Worm (Caenorhabditis elegans) whole organism, L3 larva: ENCODE results near the gene hipr-1.

Experiments used
- R02D3.7 ChIP-seq: fragments of 150-350 bp; optimal IDR thresholded peaks from 2 replicates; lab custom pipeline; 2014; ENCODE audit warnings: missing biosample characterization, missing genetic modification characterization
- ZK546.5 ChIP-seq: sonication (generic microtip); optimal IDR thresholded peaks from 2 replicates; lab custom pipeline; 2017; ENCODE audit warnings: missing biosample characterization, missing genetic modification characterization
- aly-2 ChIP-seq: fragments of 150-350 bp; optimal IDR thresholded peaks from 2 replicates; lab custom pipeline; 2014; ENCODE audit warnings: missing biosample characterization, missing genetic modification characterization
- ama-1 ChIP-seq: fragments of 150-350 bp; optimal IDR thresholded peaks from 2 replicates; lab custom pipeline; 2018
- ceh-16 ChIP-seq: sonication (generic microtip); optimal IDR thresholded peaks from 2 replicates; lab custom pipeline; 2017; ENCODE audit warnings: missing biosample characterization, missing genetic modification characterization
- ceh-28 ChIP-seq: fragments of 150-350 bp; optimal IDR thresholded peaks from 2 replicates; lab custom pipeline; 2014; ENCODE audit warnings: missing biosample characterization, missing genetic modification reagents, missing genetic modification characterization
- ceh-82 ChIP-seq: fragments of 150-350 bp; optimal IDR thresholded peaks from 2 replicates; lab custom pipeline; 2014; ENCODE audit warnings: missing biosample characterization, missing genetic modification characterization
- daf-12 ChIP-seq: fragments of 150-350 bp; optimal IDR thresholded peaks from 2 replicates; lab custom pipeline; 2014; ENCODE audit warnings: missing biosample characterization, missing genetic modification reagents, missing genetic modification characterization
- egl-27 ChIP-seq: sonication (generic microtip); optimal IDR thresholded peaks from 4 replicates; lab custom pipeline; 2017; ENCODE audit warnings: missing biosample characterization, missing genetic modification reagents, missing genetic modification characterization
- egl-5 ChIP-seq: fragments of 150-350 bp; optimal IDR thresholded peaks from 2 replicates; lab custom pipeline; 2017; ENCODE audit warnings: missing biosample characterization, missing genetic modification reagents, missing genetic modification characterization, inconsistent platforms
- elt-1 ChIP-seq: fragments of 150-350 bp; optimal IDR thresholded peaks from 2 replicates; lab custom pipeline; 2014; ENCODE audit warnings: missing biosample characterization, missing genetic modification characterization
- elt-2 ChIP-seq: sonication (generic microtip); optimal IDR thresholded peaks from 2 replicates; lab custom pipeline; 2016; ENCODE audit warnings: missing genetic modification reagents, mild to moderate bottlenecking, missing genetic modification characterization, missing compliant biosample characterization
- elt-3 ChIP-seq, 3 experiments: fragments of 150-350 bp in 1 of 3; sonication (generic microtip) in 2 of 3; optimal IDR thresholded peaks; 2 replicates in 2 of 3; 4 replicates in 1 of 3; lab custom pipeline; 2014 to 2017; ENCODE audit warnings: missing biosample characterization in 3 of 3, missing genetic modification characterization in 3 of 3
- eor-1 ChIP-seq, 2 experiments: fragments of 150-350 bp; optimal IDR thresholded peaks; 2 replicates each; lab custom pipeline; 2014 to 2018; ENCODE audit warnings: missing biosample characterization in 2 of 2, missing genetic modification characterization in 2 of 2
- fkh-10 ChIP-seq: sonication (generic microtip); optimal IDR thresholded peaks from 2 replicates; lab custom pipeline; 2017; ENCODE audit warnings: missing biosample characterization, missing genetic modification reagents, missing genetic modification characterization
- fkh-2 ChIP-seq: fragments of 150-350 bp; optimal IDR thresholded peaks from 2 replicates; lab custom pipeline; 2014; ENCODE audit warnings: missing biosample characterization, missing genetic modification reagents, missing genetic modification characterization
- fos-1 ChIP-seq: fragments of 150-350 bp; optimal IDR thresholded peaks from 2 replicates; lab custom pipeline; 2014; ENCODE audit warnings: missing biosample characterization, missing genetic modification characterization
- hmg-11 ChIP-seq: sonication (generic microtip); optimal IDR thresholded peaks from 2 replicates; lab custom pipeline; 2016; ENCODE audit warnings: missing genetic modification characterization, missing compliant biosample characterization
- jun-1 ChIP-seq: fragments of 150-350 bp; optimal IDR thresholded peaks from 2 replicates; lab custom pipeline; 2014; ENCODE audit warnings: missing biosample characterization, missing genetic modification reagents, missing genetic modification characterization
- lin-15B ChIP-seq: fragments of 150-350 bp; optimal IDR thresholded peaks from 2 replicates; lab custom pipeline; 2014; ENCODE audit warnings: missing biosample characterization, missing genetic modification characterization
- lin-39 ChIP-seq: fragments of 150-350 bp; optimal IDR thresholded peaks from 2 replicates; lab custom pipeline; 2018; ENCODE audit warnings: missing biosample characterization, missing genetic modification reagents, missing genetic modification characterization
- lsy-12 ChIP-seq: sonication (generic microtip); optimal IDR thresholded peaks from 2 replicates; lab custom pipeline; 2016; ENCODE audit warnings: mild to moderate bottlenecking, missing genetic modification characterization, missing compliant biosample characterization
- mdl-1 ChIP-seq: fragments of 150-350 bp; optimal IDR thresholded peaks from 2 replicates; lab custom pipeline; 2014; ENCODE audit warnings: missing biosample characterization, missing genetic modification characterization
- mml-1 ChIP-seq: fragments of 150-350 bp; sonication (generic microtip); optimal IDR thresholded peaks from 3 replicates; lab custom pipeline; 2014; ENCODE audit warnings: missing biosample characterization, missing genetic modification characterization
- nfya-1 ChIP-seq: sonication (generic microtip); optimal IDR thresholded peaks from 2 replicates; lab custom pipeline; 2017; ENCODE audit warnings: missing genetic modification characterization, mild to moderate bottlenecking, missing compliant biosample characterization, antibody characterized with exemption, moderate library complexity; ENCODE audit not compliant: insufficient read depth
- nhr-11 ChIP-seq: fragments of 150-350 bp; optimal IDR thresholded peaks from 2 replicates; lab custom pipeline; 2014; ENCODE audit warnings: missing biosample characterization, missing genetic modification characterization
- nhr-12 ChIP-seq: fragments of 150-350 bp; optimal IDR thresholded peaks from 2 replicates; lab custom pipeline; 2014; ENCODE audit warnings: missing biosample characterization, missing genetic modification characterization
- nhr-23 ChIP-seq: fragments of 150-350 bp; optimal IDR thresholded peaks from 2 replicates; lab custom pipeline; 2014; ENCODE audit warnings: missing biosample characterization, missing genetic modification reagents, missing genetic modification characterization
- nhr-237 ChIP-seq: fragments of 150-350 bp; optimal IDR thresholded peaks from 2 replicates; lab custom pipeline; 2014; ENCODE audit warnings: missing biosample characterization, missing genetic modification characterization
- nhr-25 ChIP-seq: sonication (generic microtip); optimal IDR thresholded peaks from 2 replicates; lab custom pipeline; 2017; ENCODE audit warnings: missing biosample characterization, missing genetic modification characterization
- nhr-28 ChIP-seq: fragments of 150-350 bp; optimal IDR thresholded peaks from 2 replicates; lab custom pipeline; 2014; ENCODE audit warnings: missing biosample characterization, missing genetic modification characterization
- nhr-43 ChIP-seq: sonication (generic microtip); optimal IDR thresholded peaks from 2 replicates; lab custom pipeline; 2016; ENCODE audit warnings: mild to moderate bottlenecking, missing genetic modification characterization, missing compliant biosample characterization; ENCODE audit not compliant: poor library complexity, severe bottlenecking
- nhr-67 ChIP-seq: fragments of 150-350 bp; optimal IDR thresholded peaks from 2 replicates; lab custom pipeline; 2014; ENCODE audit warnings: missing biosample characterization, missing genetic modification characterization
- nhr-76 ChIP-seq: fragments of 150-350 bp; sonication (generic microtip); optimal IDR thresholded peaks from 5 replicates; lab custom pipeline; 2014; ENCODE audit warnings: missing biosample characterization, missing genetic modification characterization
- nhr-77 ChIP-seq: fragments of 150-350 bp; optimal IDR thresholded peaks from 2 replicates; lab custom pipeline; 2014; ENCODE audit warnings: missing biosample characterization, missing genetic modification characterization
- pha-4 ChIP-seq: fragments of 150-350 bp; optimal IDR thresholded peaks from 2 replicates; lab custom pipeline; 2014; ENCODE audit warnings: missing biosample characterization, missing genetic modification reagents, missing genetic modification characterization
- pqm-1 ChIP-seq: fragments of 150-350 bp; optimal IDR thresholded peaks from 2 replicates; lab custom pipeline; 2017; ENCODE audit warnings: missing biosample characterization, missing genetic modification characterization, inconsistent platforms
- sea-2 ChIP-seq: fragments of 150-350 bp; sonication (generic microtip); optimal IDR thresholded peaks from 4 replicates; lab custom pipeline; 2014; ENCODE audit warnings: missing biosample characterization, missing genetic modification reagents, missing genetic modification characterization
- skn-1 ChIP-seq: fragments of 150-350 bp; optimal IDR thresholded peaks from 2 replicates; lab custom pipeline; 2014; ENCODE audit warnings: missing biosample characterization, missing genetic modification characterization
- snpc-4 ChIP-seq: fragments of 150-350 bp; optimal IDR thresholded peaks from 2 replicates; lab custom pipeline; 2014; ENCODE audit warnings: missing biosample characterization, missing genetic modification characterization
- tbx-2 ChIP-seq: sonication (generic microtip); optimal IDR thresholded peaks from 2 replicates; lab custom pipeline; 2016; ENCODE audit warnings: mild to moderate bottlenecking, missing genetic modification characterization, missing compliant biosample characterization
- unc-39 ChIP-seq: sonication (generic microtip); optimal IDR thresholded peaks from 4 replicates; lab custom pipeline; 2017; ENCODE audit warnings: missing biosample characterization, missing genetic modification characterization
- unc-62 ChIP-seq: fragments of 150-350 bp; sonication (generic microtip); optimal IDR thresholded peaks from 4 replicates; lab custom pipeline; 2014; ENCODE audit warnings: missing biosample characterization, missing genetic modification reagents, missing genetic modification characterization
- zag-1 ChIP-seq: fragments of 150-350 bp; optimal IDR thresholded peaks from 2 replicates; lab custom pipeline; 2014; ENCODE audit warnings: missing biosample characterization, missing genetic modification characterization
- ztf-11 ChIP-seq: fragments of 150-350 bp; optimal IDR thresholded peaks from 2 replicates; lab custom pipeline; 2014; ENCODE audit warnings: missing biosample characterization, missing genetic modification characterization
- ztf-4 ChIP-seq: fragments of 150-350 bp; optimal IDR thresholded peaks from 2 replicates; lab custom pipeline; 2014; ENCODE audit warnings: missing biosample characterization, missing genetic modification characterization

Gene hipr-1

DNA sequence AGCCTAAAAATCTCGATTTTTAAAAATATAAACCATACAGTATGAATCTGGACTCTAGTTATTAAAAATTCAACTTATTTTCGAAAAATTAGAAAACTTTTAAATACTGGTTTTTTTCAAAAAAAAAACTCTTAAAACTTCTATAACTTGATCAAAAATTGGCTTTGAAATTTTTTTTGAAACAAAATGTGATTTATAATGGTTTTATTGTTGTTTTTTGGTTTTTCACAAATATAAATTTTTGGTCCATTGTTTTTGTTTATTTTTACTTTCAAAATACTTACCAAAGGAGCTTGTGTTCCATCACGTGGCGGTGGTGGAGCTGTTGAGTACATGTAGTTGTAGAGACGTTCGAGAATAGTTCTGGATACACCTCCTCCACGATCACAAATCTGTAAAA lies 18.3 kb downstream of the hipr-1 start:
- TF ChIP-seq snpc-4 (tag; lab: Kevin White, UChicago): no peak

ce11 chrIII:8739126-8739525 lies 19.1 kb downstream of the hipr-1 start:
- TF ChIP-seq nhr-237 (tag; lab: Kevin White, UChicago): no peak
- no peak for TF ChIP-seq egl-27 (tag; lab: Kevin White, UChicago)
- no peak for TF ChIP-seq daf-12 (tag; lab: Kevin White, UChicago)
- no peak for TF ChIP-seq skn-1 (tag; lab: Kevin White, UChicago)
- no peak for TF ChIP-seq hmg-11 (tag; lab: Kevin White, UChicago)
- peak; percentile 81 for TF ChIP-seq mdl-1
- peak; percentile 50 for TF ChIP-seq nhr-43
- no peak for TF ChIP-seq ceh-82 (tag; lab: Kevin White, UChicago)
- no peak for TF ChIP-seq egl-5 (tag; lab: Kevin White, UChicago)
- TF ChIP-seq elt-1 (tag; lab: Kevin White, UChicago): peak; percentile 81
- TF ChIP-seq ztf-11: no peak
- peak; percentile 28 for TF ChIP-seq nhr-25 (tag; lab: Kevin White, UChicago)
- TF ChIP-seq nhr-67 (tag; lab: Kevin White, UChicago): no peak
- TF ChIP-seq nhr-28 (tag; lab: Kevin White, UChicago): no peak
- no peak for TF ChIP-seq sea-2 (GFP tag; lab: Kevin White, UChicago)
- no peak for TF ChIP-seq fkh-10
- TF ChIP-seq elt-2 (tag; lab: Kevin White, UChicago): peak; percentile 95
- TF ChIP-seq ama-1: no peak
- TF ChIP-seq jun-1 (tag; lab: Kevin White, UChicago): peak; percentile 45
- TF ChIP-seq nhr-77 (tag; lab: Kevin White, UChicago): no peak
- no peak for TF ChIP-seq lsy-12 (tag; lab: Kevin White, UChicago)
- no peak for TF ChIP-seq ceh-16
- TF ChIP-seq elt-3 (tag; optimal IDR thresholded peaks at IDR 0.05; lab: Kevin White, UChicago): peak in 1 of 3 experiments; percentile 0
- no peak for TF ChIP-seq R02D3.7
- TF ChIP-seq nhr-12 (tag; lab: Kevin White, UChicago): no peak
- no peak for TF ChIP-seq fkh-2
- no peak for TF ChIP-seq ZK546.5 (tag; lab: Kevin White, UChicago)
- TF ChIP-seq nhr-23 (tag; lab: Kevin White, UChicago): peak; percentile 77
- no peak for TF ChIP-seq ztf-4
- TF ChIP-seq nhr-76 (tag; lab: Kevin White, UChicago): no peak
- no peak for TF ChIP-seq fos-1
- TF ChIP-seq tbx-2 (tag; lab: Kevin White, UChicago): no peak
- peak; percentile 3 for TF ChIP-seq nfya-1 (tag; lab: Kevin White, UChicago)
- peak; percentile 32 for TF ChIP-seq pha-4 (tag; lab: Kevin White, UChicago)
- TF ChIP-seq pqm-1 (tag; lab: Kevin White, UChicago): peak; percentile 96
- TF ChIP-seq unc-62 (GFP tag; lab: Kevin White, UChicago): no peak
- no peak for TF ChIP-seq eor-1 (tag; optimal IDR thresholded peaks at IDR 0.05; lab: Kevin White, UChicago)
- no peak for TF ChIP-seq mml-1 (tag; lab: Kevin White, UChicago)
- TF ChIP-seq unc-39: no peak
- TF ChIP-seq snpc-4 (tag; lab: Kevin White, UChicago): peak; percentile 4
- TF ChIP-seq aly-2 (tag; lab: Kevin White, UChicago): no peak
- TF ChIP-seq nhr-11 (tag; lab: Kevin White, UChicago): no peak
- no peak for TF ChIP-seq lin-39 (tag; lab: Kevin White, UChicago)
- TF ChIP-seq lin-15B (tag; lab: Kevin White, UChicago): no peak
- no peak for TF ChIP-seq ceh-28 (tag; lab: Kevin White, UChicago)
- TF ChIP-seq zag-1 (tag; lab: Kevin White, UChicago): no peak
